Worm (Caenorhabditis elegans) whole organism, midembryonic: ENCODE measurements around the gene ncx-6.

Experiments used
- T22C8.4 ChIP-seq: fragments of 200-800 bp; sonication (Bioruptor generic); IDR thresholded peaks from 2 replicates; pipeline ENCODE4 v1.3.6; 2022; ENCODE audit warnings: missing genetic modification characterization, missing compliant biosample characterization
- cog-1 ChIP-seq: sonication (generic microtip); optimal IDR thresholded peaks from 2 replicates; lab custom pipeline; 2016; ENCODE audit warnings: missing genetic modification characterization, missing compliant biosample characterization
- flt-1 ChIP-seq: fragments of 200-800 bp; sonication (Bioruptor generic); IDR thresholded peaks from 2 replicates; pipeline ENCODE4 v1.3.6; 2022; ENCODE audit warnings: missing genetic modification characterization, missing compliant biosample characterization
- klf-2 ChIP-seq: fragments of 200-800 bp; sonication (Bioruptor generic); conservative IDR thresholded peaks from 2 replicates; pipeline ENCODE4 v1.3.6; 2022; ENCODE audit warnings: missing genetic modification reagents, missing genetic modification characterization, missing compliant biosample characterization
- med-1 ChIP-seq: sonication (generic microtip); optimal IDR thresholded peaks from 2 replicates; lab custom pipeline; 2017; ENCODE audit warnings: missing genetic modification characterization, mild to moderate bottlenecking, missing compliant biosample characterization, antibody characterized with exemption, missing genetic modification reagents; ENCODE audit not compliant: insufficient read depth
- ref-1 ChIP-seq: fragments of 200-800 bp; sonication (Bioruptor generic); conservative IDR thresholded peaks from 2 replicates; pipeline ENCODE4 v1.3.6; 2022; ENCODE audit warnings: missing genetic modification reagents, missing genetic modification characterization, missing compliant biosample characterization
- tab-1 ChIP-seq: fragments of 200-800 bp; sonication (Bioruptor generic); IDR thresholded peaks from 2 replicates; pipeline ENCODE4 v1.3.6; 2022; ENCODE audit warnings: missing genetic modification characterization, missing compliant biosample characterization
- ztf-23 ChIP-seq: fragments of 200-800 bp; sonication (Bioruptor generic); IDR thresholded peaks from 2 replicates; pipeline ENCODE4 v1.3.6; 2022; ENCODE audit warnings: missing genetic modification reagents, missing genetic modification characterization, missing compliant biosample characterization
- ztf-29 ChIP-seq: fragments of 200-800 bp; sonication (Bioruptor generic); IDR thresholded peaks from 2 replicates; pipeline ENCODE4 v1.3.6; 2022; ENCODE audit warnings: missing genetic modification reagents, missing genetic modification characterization, missing compliant biosample characterization

Gene ncx-6

ce11 chrIII:9713862-9714261, at the start of gene ncx-6:
Gene ncx-6, minus strand, starts transcription at chrIII:9713949.
- TF ChIP-seq med-1 (no peak), flt-1 (GFP tag; lab: Robert Waterston, UW) (no peak), cog-1 (tag; lab: Kevin White, UChicago) (no peak), ztf-29 (no peak)

- no peak for TF ChIP-seq ztf-23 (GFP tag; lab: Robert Waterston, UW)
- no peak for TF ChIP-seq T22C8.4 (GFP tag; lab: Robert Waterston, UW)
- TF ChIP-seq cog-1 (tag; lab: Kevin White, UChicago), result no peak
- no peak for TF ChIP-seq ref-1 (GFP tag; lab: Robert Waterston, UW)
- TF ChIP-seq ztf-29, result no peak
- no peak for TF ChIP-seq flt-1 (GFP tag; lab: Robert Waterston, UW)
- no peak for TF ChIP-seq tab-1 (GFP tag; lab: Robert Waterston, UW)
- TF ChIP-seq med-1, result no peak
- no peak for TF ChIP-seq klf-2 (GFP tag; lab: Robert Waterston, UW)
Observed at ce11 chrIII:9762093-9762748, 48.5 kb upstream of the ncx-6 start, which contains the start of gene gcc-2. Gene gcc-2, minus strand, starts transcription at chrIII:9762143.

- no peak for TF ChIP-seq tab-1 (GFP tag; lab: Robert Waterston, UW)
- no peak for TF ChIP-seq ztf-23 (GFP tag; lab: Robert Waterston, UW)
- no peak for TF ChIP-seq ref-1 (GFP tag; lab: Robert Waterston, UW)
- no peak for TF ChIP-seq med-1
- no peak for TF ChIP-seq T22C8.4 (GFP tag; lab: Robert Waterston, UW)
Observed at ce11 chrIII:9760184-9760583, 46.4 kb upstream of the ncx-6 start.

- no peak for TF ChIP-seq med-1
- no peak for TF ChIP-seq ztf-29
- no peak for TF ChIP-seq ztf-23 (GFP tag; lab: Robert Waterston, UW)
- TF ChIP-seq T22C8.4 (GFP tag; lab: Robert Waterston, UW), result no peak
- no peak for TF ChIP-seq cog-1 (tag; lab: Kevin White, UChicago)
- TF ChIP-seq ref-1 (GFP tag; lab: Robert Waterston, UW), result no peak
- no peak for TF ChIP-seq flt-1 (GFP tag; lab: Robert Waterston, UW)
- no peak for TF ChIP-seq tab-1 (GFP tag; lab: Robert Waterston, UW)
- no peak for TF ChIP-seq klf-2 (GFP tag; lab: Robert Waterston, UW)
Observed at ce11 chrIII:9758848-9759247, 45.1 kb upstream of the ncx-6 start, which contains the start of gene rmd-1. Gene rmd-1, plus strand, starts transcription at chrIII:9759094.

ce11 chrIII:9757414-9757813, 43.7 kb upstream of the ncx-6 start, which contains the start of gene vps-53:
Gene vps-53, minus strand, starts transcription at chrIII:9757514.
- TF ChIP-seq cog-1 (tag; lab: Kevin White, UChicago) (no peak), ref-1 (GFP tag; lab: Robert Waterston, UW) (no peak), ztf-23 (GFP tag; lab: Robert Waterston, UW) (no peak), T22C8.4 (GFP tag; lab: Robert Waterston, UW) (no peak)

ce11 chrIII:9752852-9753251, 39.1 kb upstream of the ncx-6 start, which contains the start of gene ech-6:
Gene ech-6, minus strand, starts transcription at chrIII:9752883.
- TF ChIP-seq ref-1 (GFP tag; lab: Robert Waterston, UW) (no peak), ztf-29 (no peak), klf-2 (GFP tag; lab: Robert Waterston, UW) (no peak), flt-1 (GFP tag; lab: Robert Waterston, UW) (no peak), ztf-23 (GFP tag; lab: Robert Waterston, UW) (no peak), T22C8.4 (GFP tag; lab: Robert Waterston, UW) (no peak), tab-1 (GFP tag; lab: Robert Waterston, UW) (no peak), med-1 (no peak), cog-1 (tag; lab: Kevin White, UChicago) (no peak)

DNA sequence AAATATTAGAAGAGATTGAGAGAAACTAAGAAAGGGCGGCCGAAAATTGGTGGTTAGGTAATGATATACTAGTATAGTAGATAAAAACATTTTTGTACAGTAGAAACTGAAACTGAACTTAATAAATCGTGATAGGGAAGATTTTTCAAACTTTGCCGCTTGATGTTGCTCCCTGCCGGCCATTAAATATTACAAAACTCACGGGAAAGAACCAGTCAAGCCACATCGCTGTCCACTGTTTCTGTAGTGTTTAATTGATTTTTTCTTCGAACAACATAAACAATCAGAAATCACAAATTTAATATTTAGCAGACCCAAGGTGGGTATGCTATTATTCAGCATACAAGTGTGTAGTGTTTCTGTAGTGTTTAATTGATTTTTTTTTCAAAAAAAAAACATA, 37.3 kb upstream of the ncx-6 start, which contains the start of gene T05G5.5:
Gene T05G5.5 (minus strand): TSS at position 359 of the 400 bp plus-strand sequence.
- TF ChIP-seq ref-1 (GFP tag; lab: Robert Waterston, UW) (no peak), ztf-23 (GFP tag; lab: Robert Waterston, UW) (no peak), tab-1 (GFP tag; lab: Robert Waterston, UW) (no peak), T22C8.4 (GFP tag; lab: Robert Waterston, UW) (no peak), med-1 (no peak), ztf-29 (no peak), klf-2 (GFP tag; lab: Robert Waterston, UW) (no peak), cog-1 (tag; lab: Kevin White, UChicago) (no peak), flt-1 (GFP tag; lab: Robert Waterston, UW) (no peak)

- TF ChIP-seq ztf-23 (GFP tag; lab: Robert Waterston, UW) (no peak), ztf-29 (no peak), tab-1 (GFP tag; lab: Robert Waterston, UW) (no peak), med-1 (no peak), klf-2 (GFP tag; lab: Robert Waterston, UW) (no peak), flt-1 (GFP tag; lab: Robert Waterston, UW) (no peak), ref-1 (GFP tag; lab: Robert Waterston, UW) (no peak), T22C8.4 (GFP tag; lab: Robert Waterston, UW) (no peak), cog-1 (tag; lab: Kevin White, UChicago) (no peak)
Observed at ce11 chrIII:9748694-9749093, 34.9 kb upstream of the ncx-6 start, which contains the start of gene T05G5.4. Gene T05G5.4, plus strand, starts transcription at chrIII:9748934.

- TF ChIP-seq T22C8.4 (GFP tag; lab: Robert Waterston, UW) (no peak), flt-1 (GFP tag; lab: Robert Waterston, UW) (0 out of 2 replicates have a peak, but pooled peaks have one; percentile 25)
Observed at ce11 chrIII:9747133-9747532, 33.4 kb upstream of the ncx-6 start, which contains the start of the genes iff-1 and cdk-1. Gene iff-1, minus strand, starts transcription at chrIII:9747193. Gene cdk-1, plus strand, starts transcription at chrIII:9747472.

- TF ChIP-seq med-1, result no peak
- TF ChIP-seq tab-1 (GFP tag; lab: Robert Waterston, UW), result no peak
- no peak for TF ChIP-seq klf-2 (GFP tag; lab: Robert Waterston, UW)
- TF ChIP-seq ztf-23 (GFP tag; lab: Robert Waterston, UW), result no peak
- no peak for TF ChIP-seq ztf-29
- no peak for TF ChIP-seq T22C8.4 (GFP tag; lab: Robert Waterston, UW)
- no peak for TF ChIP-seq flt-1 (GFP tag; lab: Robert Waterston, UW)
- TF ChIP-seq ref-1 (GFP tag; lab: Robert Waterston, UW), result no peak
- no peak for TF ChIP-seq cog-1 (tag; lab: Kevin White, UChicago)
Observed at ce11 chrIII:9746665-9747064, 32.9 kb upstream of the ncx-6 start.
